Worm (Caenorhabditis elegans) whole organism, L1 larva: ENCODE results near the gene T18D3.9.

Source experiments
- ama-1 ChIP-seq: fragments of 150-350 bp; optimal IDR thresholded peaks from 2 replicates; lab custom pipeline; 2014
- ceh-63 ChIP-seq: fragments of 200-800 bp; sonication (Bioruptor generic); optimal IDR thresholded peaks from 2 replicates; lab custom pipeline; 2018; ENCODE audit warnings: mild to moderate bottlenecking, missing genetic modification characterization, missing compliant biosample characterization
- dsc-1 ChIP-seq: sonication (generic microtip); optimal IDR thresholded peaks from 2 replicates; lab custom pipeline; 2016; ENCODE audit warnings: mild to moderate bottlenecking, missing genetic modification characterization, missing compliant biosample characterization
- efl-1 ChIP-seq, 4 experiments: fragments of 150-350 bp; optimal IDR thresholded peaks in 3 of 4; peaks in 1 of 4; 1 replicate in 1 of 4; 2 replicates in 3 of 4; lab custom pipeline; 2014; ENCODE audit warnings: missing biosample characterization in 2 of 4, missing genetic modification characterization in 2 of 4, missing genetic modification reagents in 2 of 4
- mab-9 ChIP-seq: fragments of 200-800 bp; sonication (Bioruptor generic); IDR thresholded peaks from 2 replicates; pipeline ENCODE4 v1.3.6; 2022; ENCODE audit warnings: missing genetic modification reagents, missing genetic modification characterization, missing compliant biosample characterization
- nhr-28 ChIP-seq: fragments of 150-350 bp; optimal IDR thresholded peaks from 2 replicates; lab custom pipeline; 2014; ENCODE audit warnings: missing biosample characterization, missing genetic modification characterization

Gene T18D3.9

DNA sequence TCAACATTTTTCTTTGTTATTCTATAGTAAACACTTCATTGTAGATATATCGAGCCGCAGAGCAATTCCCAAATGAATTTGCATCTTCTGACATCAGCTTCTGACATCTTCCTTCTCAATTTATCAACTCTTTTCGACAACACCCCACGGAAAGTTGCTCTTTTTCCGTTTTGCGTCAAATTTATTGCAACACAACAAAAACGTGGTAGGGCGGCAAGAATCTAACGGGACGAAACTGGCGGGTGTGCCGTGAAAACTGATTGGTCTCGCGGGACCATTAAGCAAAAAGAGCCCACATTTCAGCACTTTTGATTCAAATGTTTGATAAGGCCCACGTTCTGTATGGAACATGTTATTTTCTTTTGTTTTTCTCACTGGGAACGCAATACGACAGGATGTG, 49.5 kb downstream of the T18D3.9 start (continued):
- no peak for TF ChIP-seq dsc-1 (tag; lab: Kevin White, UChicago)
- TF ChIP-seq ama-1 (lab: Kevin White, UChicago) = no peak
- no peak for TF ChIP-seq efl-1 (optimal IDR thresholded peaks at IDR 0.05; lab: Kevin White, UChicago)
- peak in 1 of 2 experiments; percentile 46 for TF ChIP-seq efl-1 (GFP tag; optimal IDR thresholded peaks at IDR 0.05 in 1 of 2; lab: Kevin White, UChicago)
- no peak for TF ChIP-seq nhr-28 (tag; lab: Kevin White, UChicago)
- no peak for TF ChIP-seq ceh-63 (GFP tag; lab: Kevin White, UChicago)
- peak; percentile 74 for TF ChIP-seq mab-9
